Worm (Caenorhabditis elegans): ENCODE data around the gene tbcc-1.
A peak's percentile ranks its signal among the peaks of the same experiment; 100 is the strongest.

The tbcc-1 gene

ce11 chrIII:2814919-2815554 is 26.8 kb downstream of the tbcc-1 start, which contains the start of gene tufm-1:
TSS of gene tufm-1 (minus strand) at chrIII:2814969.
- TF ChIP-seq unc-30 (tag; optimal IDR thresholded peaks at IDR 0.05): no peak
- TF ChIP-seq nhr-11 (tag; optimal IDR thresholded peaks at IDR 0.05): no peak
- no peak for TF ChIP-seq egl-27 (tag; optimal IDR thresholded peaks at IDR 0.05)
- TF ChIP-seq ztf-4 (tag; optimal IDR thresholded peaks at IDR 0.05): no peak
- TF ChIP-seq mef-2 (tag; optimal IDR thresholded peaks at IDR 0.05): no peak
- no peak for TF ChIP-seq isw-1 (GFP tag; IDR thresholded peaks at IDR 0.05)
- peak; percentile 62 to 74 (median 65) for TF ChIP-seq dpl-1 (GFP tag; optimal IDR thresholded peaks at IDR 0.05)
- peak; percentile 64 for TF ChIP-seq nhr-47 (tag; optimal IDR thresholded peaks at IDR 0.05)
- TF ChIP-seq rnt-1 (tag; optimal IDR thresholded peaks at IDR 0.05): no peak
- TF ChIP-seq F16B12.6 (tag; optimal IDR thresholded peaks at IDR 0.05): peak; percentile 95
- no peak for TF ChIP-seq ztf-11 (tag; optimal IDR thresholded peaks at IDR 0.05)
- TF ChIP-seq blmp-1 (tag; optimal IDR thresholded peaks at IDR 0.05): peak; percentile 13
- TF ChIP-seq fkh-4 (tag; optimal IDR thresholded peaks at IDR 0.05; ENCODE audit: borderline replicate concordance): no peak
- TF ChIP-seq nhr-85 (tag): peak; percentile 52
- TF ChIP-seq tbx-2 (tag; optimal IDR thresholded peaks at IDR 0.05): peak; percentile 57
- no peak for TF ChIP-seq nhr-28 (tag; optimal IDR thresholded peaks at IDR 0.05)
- no peak for TF ChIP-seq nhr-12 (tag; optimal IDR thresholded peaks at IDR 0.05)
- TF ChIP-seq hlh-17 (GFP tag; optimal IDR thresholded peaks at IDR 0.05; ENCODE audit: borderline replicate concordance): no peak
- TF ChIP-seq unc-130 (tag; optimal IDR thresholded peaks at IDR 0.05): peak; percentile 18
- TF ChIP-seq elt-2 (tag; optimal IDR thresholded peaks at IDR 0.05): peak; percentile 21
- peak; percentile 50 for TF ChIP-seq fkh-8 (tag; optimal IDR thresholded peaks at IDR 0.05)
- peak; percentile 36 for TF ChIP-seq lin-13 (GFP tag; optimal IDR thresholded peaks at IDR 0.05)
- TF ChIP-seq ces-1 (GFP tag; optimal IDR thresholded peaks at IDR 0.05): no peak
- TF ChIP-seq swsn-7 (tag; optimal IDR thresholded peaks at IDR 0.05): peak; percentile 28
- no peak for TF ChIP-seq lir-3 (tag; optimal IDR thresholded peaks at IDR 0.05; ENCODE audit: poor library complexity)
- TF ChIP-seq aly-2 (tag; optimal IDR thresholded peaks at IDR 0.05): no peak
- peak; percentile 59 for TF ChIP-seq skn-1 (tag; optimal IDR thresholded peaks at IDR 0.05)
- TF ChIP-seq grh-1 (GFP tag; IDR thresholded peaks at IDR 0.05): no peak
- TF ChIP-seq ama-1 (optimal IDR thresholded peaks at IDR 0.05): no peak
- TF ChIP-seq vab-15 (tag; optimal IDR thresholded peaks at IDR 0.05): no peak
- no peak for TF ChIP-seq C04F5.9 (tag; optimal IDR thresholded peaks at IDR 0.05)
- TF ChIP-seq nhr-237 (tag; optimal IDR thresholded peaks at IDR 0.05): no peak
- peak; percentile 56 for TF ChIP-seq nhr-71 (tag; optimal IDR thresholded peaks at IDR 0.05)
- no peak for TF ChIP-seq tlp-1 (tag; optimal IDR thresholded peaks at IDR 0.05)
- TF ChIP-seq egl-13 (tag; optimal IDR thresholded peaks at IDR 0.05): no peak
- no peak for TF ChIP-seq fkh-10 (GFP tag; optimal IDR thresholded peaks at IDR 0.05)
- TF ChIP-seq xbp-1 (tag; optimal IDR thresholded peaks at IDR 0.05): peak; percentile 34
- no peak for TF ChIP-seq aha-1 (tag; optimal IDR thresholded peaks at IDR 0.05)
- no peak for TF ChIP-seq sup-37 (GFP tag; optimal IDR thresholded peaks at IDR 0.05)
- peak; percentile 11; the same call in 1 of the 2 replicates for TF ChIP-seq nhr-19 (GFP tag; conservative IDR thresholded peaks at IDR 0.05)
- no peak for TF ChIP-seq ceh-88 (GFP tag; IDR thresholded peaks at IDR 0.05)
- TF ChIP-seq efl-3 (GFP tag; optimal IDR thresholded peaks at IDR 0.05): no peak
- TF ChIP-seq lin-14 (GFP tag; optimal IDR thresholded peaks at IDR 0.05): no peak
- no peak for TF ChIP-seq irx-1 (tag; optimal IDR thresholded peaks at IDR 0.05)
- TF ChIP-seq nhr-84 (tag; optimal IDR thresholded peaks at IDR 0.05): no peak
- TF ChIP-seq pag-3 (tag; optimal IDR thresholded peaks at IDR 0.05; ENCODE audit: borderline replicate concordance, insufficient read depth): no peak
- peak; percentile 49 for TF ChIP-seq dsc-1 (tag; optimal IDR thresholded peaks at IDR 0.05)
- no peak for TF ChIP-seq ets-5 (GFP tag; IDR thresholded peaks at IDR 0.05)
- no peak for TF ChIP-seq unc-86 (tag; optimal IDR thresholded peaks at IDR 0.05)
- no peak for TF ChIP-seq fos-1 (tag; optimal IDR thresholded peaks at IDR 0.05)
- TF ChIP-seq unc-62 (GFP tag; optimal IDR thresholded peaks at IDR 0.05): no peak
- no peak for TF ChIP-seq ceh-90 (tag; optimal IDR thresholded peaks at IDR 0.05)
- peak; percentile 10 for TF ChIP-seq snpc-4 (tag; optimal IDR thresholded peaks at IDR 0.05)

Measured in whole organism, L1 larva.